Fruit fly (Drosophila melanogaster): ENCODE data around the gene IntS12.
A peak's percentile ranks its signal among the peaks of the same experiment; 100 is the strongest.

Gene IntS12

DNA sequence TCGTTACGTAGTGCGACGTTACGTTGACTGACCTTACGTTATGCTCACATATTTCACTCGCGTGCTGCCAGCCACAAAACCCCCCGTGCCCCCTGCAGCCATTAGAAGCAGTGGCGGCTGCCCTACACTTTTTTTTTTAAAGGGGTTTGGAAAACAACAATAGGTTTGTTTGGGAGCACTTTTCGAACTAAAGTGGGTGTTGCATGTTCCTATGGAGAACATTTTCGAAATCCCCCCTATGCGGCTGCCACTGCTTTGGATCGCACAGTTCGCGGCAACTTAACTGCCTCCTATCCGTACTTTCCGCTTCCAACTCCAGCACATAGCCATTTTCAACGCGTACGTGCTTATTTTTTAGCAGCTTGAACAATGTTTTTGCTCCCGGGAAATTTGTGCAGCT is 9.5 kb upstream of the IntS12 start (continued):
- TF ChIP-seq CG31388 (GFP tag; optimal IDR thresholded peaks at IDR 0.05) (no peak), CG2712 (tag; optimal IDR thresholded peaks at IDR 0.05) (no peak), Spps (tag; optimal IDR thresholded peaks at IDR 0.05) (no peak), Nf-YB (GFP tag; optimal IDR thresholded peaks at IDR 0.05) (no peak), gem (tag; optimal IDR thresholded peaks at IDR 0.05) (peak; percentile 39), CG9727 (GFP tag; optimal IDR thresholded peaks at IDR 0.05) (no peak), CG30431 (GFP tag; optimal IDR thresholded peaks at IDR 0.05) (no peak), pho (GFP tag; optimal IDR thresholded peaks at IDR 0.05) (no peak), CG1792 (GFP tag; optimal IDR thresholded peaks at IDR 0.05) (no peak), Asciz (GFP tag; optimal IDR thresholded peaks at IDR 0.05) (no peak), Ravus (GFP tag; IDR thresholded peaks at IDR 0.05) (no peak), sna (GFP tag; IDR thresholded peaks at IDR 0.05; ENCODE audit: partially characterized antibody) (no peak), h (optimal IDR thresholded peaks at IDR 0.05) (no peak), Max (GFP tag; optimal IDR thresholded peaks at IDR 0.05) (no peak), CG15011 (GFP tag; optimal IDR thresholded peaks at IDR 0.05) (no peak), C15 (GFP tag; IDR thresholded peaks at IDR 0.05) (no peak), CG16815 (GFP tag; optimal IDR thresholded peaks at IDR 0.05) (no peak), Hmx (GFP tag; optimal IDR thresholded peaks at IDR 0.05) (no peak), CG4820 (GFP tag; optimal IDR thresholded peaks at IDR 0.05) (no peak), seq (GFP tag; IDR thresholded peaks at IDR 0.05) (no peak), CG12942 (GFP tag; optimal IDR thresholded peaks at IDR 0.05) (no peak), ab (GFP tag; optimal IDR thresholded peaks at IDR 0.05) (no peak), CG12104 (GFP tag; optimal IDR thresholded peaks at IDR 0.05) (no peak), sisA (GFP tag; IDR thresholded peaks at IDR 0.05) (peak; percentile 49; the same call in 1 of the 2 replicates), CG5953 (GFP tag; IDR thresholded peaks at IDR 0.05) (no peak), fd102C (GFP tag; optimal IDR thresholded peaks at IDR 0.05) (no peak), Aef1 (GFP tag; IDR thresholded peaks at IDR 0.05) (0 out of 3 replicates have a peak, but pooled peaks have one; percentile 15), CG3726 (GFP tag; IDR thresholded peaks at IDR 0.05) (no peak), CG1647 (GFP tag; optimal IDR thresholded peaks at IDR 0.05) (no peak), CG8924 (tag; optimal IDR thresholded peaks at IDR 0.05) (no peak), Med (GFP tag) (peak; percentile 82), insv (GFP tag; optimal IDR thresholded peaks at IDR 0.05) (no peak), CG10366 (GFP tag; IDR thresholded peaks at IDR 0.05) (no peak), Awh (GFP tag; IDR thresholded peaks at IDR 0.05) (no peak), CHES-1-like (GFP tag; optimal IDR thresholded peaks at IDR 0.05) (peak; percentile 3), CG8281 (tag; optimal IDR thresholded peaks at IDR 0.05) (no peak), CG10543 (GFP tag; optimal IDR thresholded peaks at IDR 0.05) (no peak), CG15479 (GFP tag; optimal IDR thresholded peaks at IDR 0.05) (no peak), vvl (GFP tag; IDR thresholded peaks at IDR 0.05) (peak; percentile 51), mam (GFP tag; optimal IDR thresholded peaks at IDR 0.05) (peak; percentile 13), Dref (GFP tag; IDR thresholded peaks at IDR 0.05) (no peak), z (GFP tag; IDR thresholded peaks at IDR 0.05) (no peak), nom (GFP tag; optimal IDR thresholded peaks at IDR 0.05) (no peak), run (tag; optimal IDR thresholded peaks at IDR 0.05) (no peak), otp (GFP tag; IDR thresholded peaks at IDR 0.05) (no peak), wor (GFP tag; IDR thresholded peaks at IDR 0.05) (no peak), H2.0 (GFP tag; IDR thresholded peaks at IDR 0.05) (peak; percentile 28; the same call in 1 of the 2 replicates), ham (GFP tag; IDR thresholded peaks at IDR 0.05) (no peak), B-H2 (GFP tag; optimal IDR thresholded peaks at IDR 0.05) (no peak), D (optimal IDR thresholded peaks at IDR 0.05) (no peak), D (GFP tag; optimal IDR thresholded peaks at IDR 0.05) (no peak), crp (GFP tag; optimal IDR thresholded peaks at IDR 0.05) (no peak), luna (GFP tag; optimal IDR thresholded peaks at IDR 0.05) (no peak)

Data from whole organism, embryonic.